Fruit fly (Drosophila melanogaster) whole organism, wandering third instar larva: ENCODE results near the gene CCHa2.

Experiments
- Abd-B ChIP-seq: fragments of >200 bp; optimal IDR thresholded peaks from 2 replicates; lab custom pipeline; 2017; ENCODE audit warnings: missing biosample characterization, missing genetic modification characterization
- CG32264 ChIP-seq: fragments of 200-800 bp; sonication (Bioruptor generic); optimal IDR thresholded peaks from 2 replicates; lab custom pipeline; 2016; ENCODE audit warnings: missing biosample characterization, missing genetic modification characterization
- CG9705 ChIP-seq: fragments of 200-800 bp; sonication (Bioruptor generic); optimal IDR thresholded peaks from 2 replicates; lab custom pipeline; 2018; ENCODE audit warnings: missing biosample characterization, mild to moderate bottlenecking, missing genetic modification characterization
- CrebA ChIP-seq: fragments of 200-800 bp; sonication (Bioruptor generic); optimal IDR thresholded peaks from 2 replicates; lab custom pipeline; 2016; ENCODE audit warnings: missing biosample characterization, mild to moderate bottlenecking, missing genetic modification characterization, borderline replicate concordance
- Dfd ChIP-seq: fragments of >200 bp; optimal IDR thresholded peaks from 2 replicates; lab custom pipeline; 2017; ENCODE audit warnings: missing biosample characterization, missing genetic modification characterization
- Dif ChIP-seq: fragments of 200-275, 200-300 bp; sonication (Bioruptor generic); optimal IDR thresholded peaks from 2 replicates; lab custom pipeline; 2018; ENCODE audit warnings: missing biosample characterization, missing genetic modification characterization; ENCODE audit not compliant: partially characterized antibody
- GATAd ChIP-seq: sonication (Bioruptor generic); optimal IDR thresholded peaks from 2 replicates; lab custom pipeline; 2016; ENCODE audit warnings: missing biosample characterization, missing genetic modification characterization
- HLH106 ChIP-seq: fragments of 200-800 bp; optimal IDR thresholded peaks from 3 replicates; lab custom pipeline; 2019; ENCODE audit warnings: missing biosample characterization, mild to moderate bottlenecking, missing genetic modification characterization, moderate library complexity
- Hnf4 ChIP-seq: fragments of 200-800 bp; sonication (Bioruptor generic); optimal IDR thresholded peaks from 2 replicates; lab custom pipeline; 2016; ENCODE audit warnings: missing biosample characterization, mild to moderate bottlenecking, missing genetic modification characterization
- Hr78 ChIP-seq: fragments of >200 bp; optimal IDR thresholded peaks from 2 replicates; lab custom pipeline; 2017; ENCODE audit warnings: missing biosample characterization, missing genetic modification characterization
- Hr83 ChIP-seq: fragments of 200-300 bp; sonication (Bioruptor generic); optimal IDR thresholded peaks from 2 replicates; lab custom pipeline; 2016; ENCODE audit warnings: missing biosample characterization, mild to moderate bottlenecking, missing genetic modification characterization, moderate library complexity; ENCODE audit not compliant: poor library complexity, severe bottlenecking
- Jra ChIP-seq: sonication (Bioruptor generic); optimal IDR thresholded peaks from 2 replicates; lab custom pipeline; 2016; ENCODE audit warnings: missing biosample characterization, missing genetic modification characterization
- Mio ChIP-seq: sonication (Bioruptor generic); optimal IDR thresholded peaks from 2 replicates; lab custom pipeline; 2016; ENCODE audit warnings: missing biosample characterization, missing genetic modification characterization
- Myc ChIP-seq: fragments of >200 bp; optimal IDR thresholded peaks from 2 replicates; lab custom pipeline; 2017
- N ChIP-seq: fragments of >200 bp; optimal IDR thresholded peaks from 2 replicates; lab custom pipeline; 2018; ENCODE audit warnings: missing biosample characterization, missing external identifiers, missing genetic modification characterization
- OdsH ChIP-seq: fragments of 200-800 bp; sonication (Bioruptor generic); optimal IDR thresholded peaks from 2 replicates; lab custom pipeline; 2016; ENCODE audit warnings: missing biosample characterization, mild to moderate bottlenecking, missing genetic modification characterization
- Rel ChIP-seq, 2 experiments: fragments of 200-800 bp; sonication (Bioruptor generic) in 1 of 2; optimal IDR thresholded peaks; 2 replicates in 1 of 2; 3 replicates in 1 of 2; lab custom pipeline; 2016 to 2019; ENCODE audit warnings: mild to moderate bottlenecking in 2 of 2, missing biosample characterization in 2 of 2, missing genetic modification characterization in 2 of 2, moderate library complexity in 1 of 2
- Sp1 ChIP-seq: fragments of 200-800 bp; sonication (Bioruptor generic); optimal IDR thresholded peaks from 3 replicates; lab custom pipeline; 2019; ENCODE audit warnings: missing biosample characterization, mild to moderate bottlenecking, missing genetic modification characterization, moderate library complexity
- Vsx2 ChIP-seq: fragments of 200-300, 225-300 bp; sonication (Bioruptor generic); optimal IDR thresholded peaks from 2 replicates; lab custom pipeline; 2018; ENCODE audit warnings: missing biosample characterization, missing genetic modification characterization; ENCODE audit not compliant: partially characterized antibody
- br ChIP-seq: fragments of 200-800 bp; sonication (Bioruptor generic); optimal IDR thresholded peaks from 2 replicates; lab custom pipeline; 2016; ENCODE audit warnings: missing biosample characterization, missing genetic modification characterization
- brk ChIP-seq: fragments of 200-800 bp; sonication (Bioruptor generic); optimal IDR thresholded peaks from 2 replicates; lab custom pipeline; 2016; ENCODE audit warnings: missing biosample characterization, mild to moderate bottlenecking, missing genetic modification characterization
- dl ChIP-seq, 2 experiments: fragments of 175-275, 200-275 bp in 1 of 2; fragments of 200-275 bp in 1 of 2; sonication (Bioruptor generic); optimal IDR thresholded peaks; lab custom pipeline; 2018; ENCODE audit warnings: mild to moderate bottlenecking in 2 of 2, missing biosample characterization in 2 of 2, missing genetic modification characterization in 2 of 2, moderate library complexity in 2 of 2; ENCODE audit not compliant: partially characterized antibody in 2 of 2, insufficient read depth in 1 of 2
- dmrt93B ChIP-seq: fragments of 200-800 bp; sonication (Bioruptor generic); optimal IDR thresholded peaks from 2 replicates; lab custom pipeline; 2018; ENCODE audit warnings: missing biosample characterization, mild to moderate bottlenecking, missing genetic modification characterization
- dsf ChIP-seq: sonication (Bioruptor generic); optimal IDR thresholded peaks from 2 replicates; lab custom pipeline; 2016; ENCODE audit warnings: missing biosample characterization, missing genetic modification characterization, borderline replicate concordance
- ey ChIP-seq: fragments of 200-800 bp; sonication (Bioruptor generic); optimal IDR thresholded peaks from 2 replicates; lab custom pipeline; 2016; ENCODE audit warnings: missing biosample characterization, missing genetic modification characterization
- foxo ChIP-seq, 2 experiments: fragments of 200-800 bp; sonication (Bioruptor generic); optimal IDR thresholded peaks; 2 replicates in 1 of 2; 3 replicates in 1 of 2; lab custom pipeline; 2016 to 2017; ENCODE audit warnings: missing biosample characterization in 2 of 2, missing genetic modification characterization in 2 of 2
- fru ChIP-seq: fragments of 200-800 bp; sonication (Bioruptor generic); optimal IDR thresholded peaks from 3 replicates; lab custom pipeline; 2016; ENCODE audit warnings: missing biosample characterization, mild to moderate bottlenecking, missing genetic modification characterization
- h ChIP-seq: fragments of 200-800 bp; sonication (Bioruptor generic); optimal IDR thresholded peaks from 3 replicates; lab custom pipeline; 2016; ENCODE audit warnings: missing biosample characterization, mild to moderate bottlenecking, missing genetic modification characterization
- jim ChIP-seq: fragments of 175-275, 200-325 bp; sonication (Bioruptor generic); optimal IDR thresholded peaks from 2 replicates; lab custom pipeline; 2016; ENCODE audit warnings: missing biosample characterization, mild to moderate bottlenecking, missing genetic modification characterization
- lola ChIP-seq: fragments of >200 bp; optimal IDR thresholded peaks from 2 replicates; lab custom pipeline; 2017; ENCODE audit warnings: missing biosample characterization, missing genetic modification characterization
- pan ChIP-seq: fragments of >200 bp; optimal IDR thresholded peaks from 2 replicates; lab custom pipeline; 2017
- psq ChIP-seq: fragments of 200-800 bp; sonication (Bioruptor generic); optimal IDR thresholded peaks from 3 replicates; lab custom pipeline; 2017; ENCODE audit warnings: missing biosample characterization, mild to moderate bottlenecking, missing genetic modification characterization, moderate library complexity
- rgr ChIP-seq: fragments of 200-800 bp; sonication (Bioruptor generic); optimal IDR thresholded peaks from 3 replicates; lab custom pipeline; 2016; ENCODE audit warnings: missing biosample characterization, mild to moderate bottlenecking, missing genetic modification characterization
- sage ChIP-seq: fragments of 200-800 bp; sonication (Bioruptor generic); optimal IDR thresholded peaks from 2 replicates; lab custom pipeline; 2016; ENCODE audit warnings: missing biosample characterization, mild to moderate bottlenecking, missing genetic modification characterization
- sv ChIP-seq: fragments of 200-800 bp; sonication (Bioruptor generic); optimal IDR thresholded peaks from 3 replicates; lab custom pipeline; 2016; ENCODE audit warnings: missing biosample characterization, missing genetic modification characterization
- tai ChIP-seq: sonication (Bioruptor generic); optimal IDR thresholded peaks from 2 replicates; lab custom pipeline; 2016; ENCODE audit warnings: missing biosample characterization, missing genetic modification characterization
- usp ChIP-seq: fragments of >200 bp; optimal IDR thresholded peaks from 2 replicates; lab custom pipeline; 2017; ENCODE audit warnings: missing biosample characterization, missing genetic modification characterization
- woc ChIP-seq: sonication (Bioruptor generic); optimal IDR thresholded peaks from 2 replicates; lab custom pipeline; 2016; ENCODE audit warnings: missing biosample characterization, mild to moderate bottlenecking, missing genetic modification characterization

Gene CCHa2

DNA sequence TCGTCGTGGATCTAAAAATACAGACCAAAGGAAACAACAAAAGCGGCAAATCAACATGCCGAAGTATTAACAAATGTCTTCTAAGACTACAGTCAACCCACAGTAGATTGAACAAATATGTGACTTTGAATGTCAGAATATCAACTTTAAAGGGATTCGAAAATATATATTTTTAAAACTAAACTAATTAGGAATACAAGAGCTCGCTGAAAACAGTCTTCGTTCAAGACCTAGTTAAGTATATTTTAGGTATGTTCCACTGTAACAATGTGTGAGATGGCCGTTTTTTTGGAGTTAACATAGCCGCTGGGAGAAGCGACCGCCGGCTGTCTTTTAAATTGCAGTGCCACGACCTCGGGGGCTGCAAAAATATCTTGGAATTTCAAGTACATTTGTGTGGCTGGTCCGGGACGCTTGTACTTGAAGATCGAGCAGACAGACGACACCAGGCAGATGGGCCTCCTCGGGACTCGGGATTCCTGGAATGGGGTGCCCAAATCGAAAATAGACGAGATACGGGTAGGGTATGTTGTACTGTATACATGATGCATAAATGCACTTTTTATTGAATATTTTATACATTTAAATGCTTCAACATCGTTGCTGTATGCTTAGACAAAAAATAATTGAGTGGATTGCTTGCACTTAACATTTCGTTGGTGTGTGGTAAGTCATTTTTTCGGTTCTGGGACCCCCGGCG lies 33.5 kb upstream of the CCHa2 start:
- TF ChIP-seq sage (GFP tag; lab: Kevin White, UChicago), result no peak
- no peak for TF ChIP-seq Dif
- TF ChIP-seq pan (lab: Kevin White, UChicago), result no peak
- TF ChIP-seq Myc (lab: Kevin White, UChicago), result no peak
- TF ChIP-seq OdsH, result peak; percentile 67
- peak in 1 of 2 experiments; percentile 70 for TF ChIP-seq foxo (GFP tag; optimal IDR thresholded peaks at IDR 0.05; lab: Kevin White, UChicago)
- TF ChIP-seq Sp1 (GFP tag; lab: Kevin White, UChicago), result peak; percentile 15
- TF ChIP-seq Hr83, result no peak
- TF ChIP-seq usp (GFP tag; lab: Kevin White, UChicago), result no peak
- no peak for TF ChIP-seq CG9705 (GFP tag; lab: Kevin White, UChicago)
- TF ChIP-seq jim (GFP tag; lab: Kevin White, UChicago), result no peak
- peak; percentile 50 for TF ChIP-seq psq (GFP tag; lab: Kevin White, UChicago)
- TF ChIP-seq Rel (GFP tag; optimal IDR thresholded peaks at IDR 0.05; lab: Kevin White, UChicago), result no peak
- no peak for TF ChIP-seq Rel (tag; optimal IDR thresholded peaks at IDR 0.05; lab: Kevin White, UChicago)
- no peak for TF ChIP-seq CG32264 (GFP tag; lab: Kevin White, UChicago)
- TF ChIP-seq sv (GFP tag; lab: Kevin White, UChicago), result peak; percentile 41
- no peak for TF ChIP-seq dl (GFP tag; optimal IDR thresholded peaks at IDR 0.05; lab: Kevin White, UChicago; ENCODE audit: insufficient read depth in 1 of 2, partially characterized antibody in 2 of 2)
- no peak for TF ChIP-seq Vsx2 (GFP tag; lab: Kevin White, UChicago)
- no peak for TF ChIP-seq Abd-B (GFP tag; lab: Kevin White, UChicago)
- TF ChIP-seq br, result peak; percentile 62
- TF ChIP-seq Hnf4 (GFP tag; lab: Kevin White, UChicago), result peak; percentile 50
- no peak for TF ChIP-seq CrebA
- no peak for TF ChIP-seq GATAd
- TF ChIP-seq dmrt93B (GFP tag; lab: Kevin White, UChicago), result peak; percentile 38
- TF ChIP-seq Mio, result no peak
- TF ChIP-seq Dfd (GFP tag; lab: Kevin White, UChicago), result no peak
- peak; percentile 73 for TF ChIP-seq rgr (GFP tag; lab: Kevin White, UChicago)
- peak; percentile 20 for TF ChIP-seq woc (GFP tag; lab: Kevin White, UChicago)
- peak; percentile 80 for TF ChIP-seq ey (GFP tag; lab: Kevin White, UChicago)
- TF ChIP-seq brk (GFP tag; lab: Kevin White, UChicago), result no peak
- TF ChIP-seq tai (GFP tag; lab: Kevin White, UChicago), result no peak
- TF ChIP-seq dsf (GFP tag; lab: Kevin White, UChicago), result no peak
- TF ChIP-seq lola (GFP tag; lab: Kevin White, UChicago), result no peak
- no peak for TF ChIP-seq Hr78
- TF ChIP-seq N, result no peak
- peak; percentile 67 for TF ChIP-seq fru (GFP tag; lab: Kevin White, UChicago)
- TF ChIP-seq Jra (GFP tag; lab: Kevin White, UChicago), result no peak
- peak; percentile 45 for TF ChIP-seq HLH106
- peak; percentile 76 for TF ChIP-seq h (GFP tag; lab: Kevin White, UChicago)

DNA sequence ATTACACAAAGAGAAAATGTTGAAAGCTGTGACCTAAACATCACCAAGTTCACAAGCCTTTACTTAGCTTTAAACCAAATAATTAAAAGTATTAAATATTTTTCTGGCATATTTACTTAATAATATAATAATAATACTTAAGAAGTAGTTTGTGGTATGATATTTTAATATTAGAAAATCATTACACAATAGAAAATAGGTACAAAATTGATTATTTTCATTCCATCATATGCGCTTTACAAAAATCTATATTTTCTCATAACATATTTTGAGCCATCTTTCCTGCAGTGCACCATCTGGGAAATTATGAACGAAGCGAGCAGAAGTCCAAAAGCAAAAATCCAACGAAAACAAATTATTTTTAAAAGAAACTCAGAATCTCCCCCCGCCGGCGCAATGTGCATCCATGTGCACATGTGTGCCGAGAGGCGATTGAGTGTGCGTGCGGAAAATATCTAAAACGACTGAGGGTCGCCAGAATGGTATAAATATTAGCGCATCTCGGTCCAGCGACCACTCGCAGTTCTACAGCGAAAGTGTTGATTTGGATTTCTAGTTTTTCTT lies 30.6 kb upstream of the CCHa2 start, which contains the start of gene Act87E:
TSS of gene Act87E (plus strand) at position 514 of the 564 bp plus-strand sequence.
- no peak for TF ChIP-seq rgr (GFP tag; lab: Kevin White, UChicago)
- TF ChIP-seq CG32264 (GFP tag; lab: Kevin White, UChicago), result no peak
- peak; percentile 0 for TF ChIP-seq HLH106
- no peak for TF ChIP-seq Myc (lab: Kevin White, UChicago)
- no peak for TF ChIP-seq Dif
- peak; percentile 17 for TF ChIP-seq dmrt93B (GFP tag; lab: Kevin White, UChicago)
- TF ChIP-seq Sp1 (GFP tag; lab: Kevin White, UChicago), result no peak
- TF ChIP-seq h (GFP tag; lab: Kevin White, UChicago), result no peak
- no peak for TF ChIP-seq foxo (GFP tag; optimal IDR thresholded peaks at IDR 0.05; lab: Kevin White, UChicago)
- TF ChIP-seq Hr83, result no peak
- no peak for TF ChIP-seq brk (GFP tag; lab: Kevin White, UChicago)
- TF ChIP-seq tai (GFP tag; lab: Kevin White, UChicago), result no peak
- no peak for TF ChIP-seq Hr78
